Worm (Caenorhabditis elegans) whole organism, L4 larva: ENCODE measurements around the gene srsx-17.

Source experiments
- D1046.2 ChIP-seq: fragments of 200-800 bp; sonication (Bioruptor generic); IDR thresholded peaks from 2 replicates; pipeline ENCODE4 v1.3.6; 2022; ENCODE audit warnings: missing genetic modification characterization, missing compliant biosample characterization
- F37D6.2 ChIP-seq: sonication (generic microtip); optimal IDR thresholded peaks from 2 replicates; lab custom pipeline; 2016; ENCODE audit warnings: mild to moderate bottlenecking, missing genetic modification characterization, missing compliant biosample characterization
- F44E2.7 ChIP-seq: fragments of 200-800 bp; sonication (Bioruptor generic); IDR thresholded peaks from 2 replicates; pipeline ENCODE4 v2.1.2; 2022; ENCODE audit warnings: missing genetic modification characterization, missing compliant biosample characterization
- R02D3.7 ChIP-seq: fragments of 150-350 bp; sonication (generic microtip); optimal IDR thresholded peaks from 3 replicates; lab custom pipeline; 2014; ENCODE audit warnings: missing biosample characterization, missing genetic modification characterization
- Y75B8A.6 ChIP-seq: fragments of 200-800 bp; sonication (Bioruptor generic); IDR thresholded peaks from 2 replicates; pipeline ENCODE4 v1.3.6; 2022; ENCODE audit warnings: missing genetic modification reagents, missing genetic modification characterization, missing compliant biosample characterization
- ZK337.2 ChIP-seq: fragments of 200-800 bp; sonication (Bioruptor generic); IDR thresholded peaks from 2 replicates; pipeline ENCODE4 v1.3.6; 2022; ENCODE audit warnings: missing genetic modification reagents, missing genetic modification characterization, missing compliant biosample characterization
- aha-1 ChIP-seq: fragments of 150-350 bp; peaks from one replicate; lab custom pipeline; 2014; ENCODE audit warnings: missing biosample characterization, missing genetic modification characterization
- ceh-44 ChIP-seq: fragments of 200-800 bp; sonication (Bioruptor generic); IDR thresholded peaks from 2 replicates; pipeline ENCODE4 v1.3.6; 2022; ENCODE audit warnings: missing genetic modification reagents, missing genetic modification characterization, missing compliant biosample characterization
- ceh-62 ChIP-seq: sonication (generic microtip); optimal IDR thresholded peaks from 2 replicates; lab custom pipeline; 2017; ENCODE audit warnings: missing biosample characterization, missing genetic modification characterization
- ceh-82 ChIP-seq: sonication (generic microtip); optimal IDR thresholded peaks from 2 replicates; lab custom pipeline; 2017; ENCODE audit warnings: missing biosample characterization, missing genetic modification characterization
- ces-1 ChIP-seq: fragments of 150-350 bp; sonication (generic microtip); optimal IDR thresholded peaks from 4 replicates; lab custom pipeline; 2014; ENCODE audit warnings: missing biosample characterization, missing genetic modification reagents, missing genetic modification characterization
- ctbp-1 ChIP-seq: fragments of 200-800 bp; sonication (Bioruptor generic); IDR thresholded peaks from 2 replicates; pipeline ENCODE4 v1.3.6; 2022; ENCODE audit warnings: missing genetic modification reagents, missing genetic modification characterization, missing compliant biosample characterization
- daf-16 ChIP-seq, 3 experiments: sonication (generic microtip); optimal IDR thresholded peaks; 2 replicates each; lab custom pipeline; 2016 to 2017; ENCODE audit warnings: missing genetic modification characterization in 3 of 3, missing genetic modification reagents in 3 of 3, mild to moderate bottlenecking in 2 of 3, missing compliant biosample characterization in 2 of 3, missing biosample characterization in 1 of 3, moderate library complexity in 1 of 3
- daf-19 ChIP-seq: fragments of 200-800 bp; sonication (Bioruptor generic); conservative IDR thresholded peaks from 2 replicates; pipeline ENCODE4 v1.3.6; 2022; ENCODE audit warnings: missing genetic modification characterization, missing compliant biosample characterization
- dmd-8 ChIP-seq: fragments of 200-800 bp; sonication (Bioruptor generic); IDR thresholded peaks from 2 replicates; pipeline ENCODE4 v1.3.6; 2022; ENCODE audit warnings: missing genetic modification characterization, missing compliant biosample characterization
- dve-1 ChIP-seq: sonication (generic microtip); optimal IDR thresholded peaks from 2 replicates; lab custom pipeline; 2017; ENCODE audit warnings: antibody characterized with exemption, mild to moderate bottlenecking, missing genetic modification characterization, missing compliant biosample characterization; ENCODE audit not compliant: insufficient read depth
- egl-27 ChIP-seq: sonication (generic microtip); optimal IDR thresholded peaks from 3 replicates; lab custom pipeline; 2017; ENCODE audit warnings: missing biosample characterization, missing genetic modification reagents, missing genetic modification characterization
- egl-43 ChIP-seq: fragments of 200-800 bp; sonication (Bioruptor generic); IDR thresholded peaks from 2 replicates; pipeline ENCODE4 v1.3.6; 2022; ENCODE audit warnings: missing genetic modification reagents, missing genetic modification characterization, missing compliant biosample characterization
- fkh-10 ChIP-seq: fragments of 150-350 bp; optimal IDR thresholded peaks from 2 replicates; lab custom pipeline; 2014; ENCODE audit warnings: missing biosample characterization, missing genetic modification reagents, missing genetic modification characterization
- gei-8 ChIP-seq: fragments of 200-800 bp; sonication (Bioruptor generic); optimal IDR thresholded peaks from 2 replicates; lab custom pipeline; 2018; ENCODE audit warnings: mild to moderate bottlenecking, missing genetic modification characterization, missing compliant biosample characterization
- hif-1 ChIP-seq, 2 experiments: sonication (generic microtip); optimal IDR thresholded peaks; 2 replicates each; lab custom pipeline; 2016 to 2017; ENCODE audit warnings: missing compliant biosample characterization in 2 of 2, missing genetic modification characterization in 2 of 2, missing genetic modification reagents in 2 of 2, missing genotype in 2 of 2, mild to moderate bottlenecking in 1 of 2
- hlh-30 ChIP-seq: sonication (generic microtip); optimal IDR thresholded peaks from 2 replicates; lab custom pipeline; 2017; ENCODE audit warnings: antibody characterized with exemption, mild to moderate bottlenecking, missing genetic modification characterization, missing compliant biosample characterization; ENCODE audit not compliant: insufficient read depth
- hmg-1.1 ChIP-seq: fragments of 200-800 bp; sonication (Bioruptor generic); IDR thresholded peaks from 2 replicates; pipeline ENCODE4 v1.3.6; 2022; ENCODE audit warnings: missing genetic modification reagents, missing genetic modification characterization, missing compliant biosample characterization
- jun-1 ChIP-seq: fragments of 150-350 bp; optimal IDR thresholded peaks from 2 replicates; lab custom pipeline; 2014; ENCODE audit warnings: missing biosample characterization, missing genetic modification reagents, missing genetic modification characterization
- lim-7 ChIP-seq: fragments of 200-800 bp; sonication (Bioruptor generic); IDR thresholded peaks from 2 replicates; pipeline ENCODE4 v1.3.6; 2022; ENCODE audit warnings: missing genetic modification characterization, missing compliant biosample characterization
- lin-38 ChIP-seq: fragments of 200-800 bp; sonication (Bioruptor generic); IDR thresholded peaks from 2 replicates; pipeline ENCODE4 v1.3.6; 2022; ENCODE audit warnings: missing genetic modification reagents, missing genetic modification characterization, missing compliant biosample characterization
- madf-5 ChIP-seq, 2 experiments: fragments of 200-800 bp; sonication (Bioruptor generic); IDR thresholded peaks; 2 replicates each; pipeline ENCODE4 v1.3.6; 2022; ENCODE audit warnings: missing compliant biosample characterization in 2 of 2, missing genetic modification characterization in 2 of 2
- mxl-2 ChIP-seq: fragments of 200-800 bp; sonication (Bioruptor generic); conservative IDR thresholded peaks from 2 replicates; pipeline ENCODE4 v1.3.6; 2022; ENCODE audit warnings: missing genetic modification reagents, missing genetic modification characterization, missing compliant biosample characterization
- mxl-3 ChIP-seq: fragments of 200-800 bp; sonication (Bioruptor generic); optimal IDR thresholded peaks from 2 replicates; lab custom pipeline; 2018; ENCODE audit warnings: mild to moderate bottlenecking, missing genetic modification characterization, missing compliant biosample characterization
- nhr-237 ChIP-seq: sonication (generic microtip); optimal IDR thresholded peaks from 2 replicates; lab custom pipeline; 2017; ENCODE audit warnings: missing biosample characterization, missing genetic modification characterization
- nhr-41 ChIP-seq: fragments of 200-800 bp; sonication (Bioruptor generic); IDR thresholded peaks from 2 replicates; pipeline ENCODE4 v1.3.6; 2022; ENCODE audit warnings: missing genetic modification reagents, missing genetic modification characterization, missing compliant biosample characterization
- nhr-42 ChIP-seq: fragments of 200-800 bp; sonication (Bioruptor generic); IDR thresholded peaks from 2 replicates; pipeline ENCODE4 v1.3.6; 2022; ENCODE audit warnings: missing genetic modification characterization, missing compliant biosample characterization
- nhr-77 ChIP-seq: fragments of 150-350 bp; optimal IDR thresholded peaks from 2 replicates; lab custom pipeline; 2014; ENCODE audit warnings: missing biosample characterization, missing genetic modification characterization
- saeg-2 ChIP-seq: fragments of 200-800 bp; sonication (Bioruptor generic); IDR thresholded peaks from 2 replicates; pipeline ENCODE4 v1.3.6; 2022; ENCODE audit warnings: missing genetic modification reagents, missing genetic modification characterization, missing compliant biosample characterization
- snpc-4 ChIP-seq: fragments of 150-350 bp; optimal IDR thresholded peaks from 2 replicates; lab custom pipeline; 2014; ENCODE audit warnings: missing biosample characterization, missing genetic modification characterization
- spr-1 ChIP-seq: sonication (generic microtip); optimal IDR thresholded peaks from 2 replicates; lab custom pipeline; 2016; ENCODE audit warnings: mild to moderate bottlenecking, missing genetic modification characterization, missing compliant biosample characterization
- unc-39 ChIP-seq: sonication (generic microtip); optimal IDR thresholded peaks from 2 replicates; lab custom pipeline; 2017; ENCODE audit warnings: missing biosample characterization, missing genetic modification characterization
- unc-62 ChIP-seq, 3 experiments: fragments of 150-350 bp in 1 of 3; sonication (generic microtip); optimal IDR thresholded peaks in 2 of 3; peaks in 1 of 3; 1 replicate in 1 of 3; 2 replicates in 2 of 3; lab custom pipeline; 2014 to 2017; ENCODE audit warnings: missing biosample characterization in 3 of 3, missing genetic modification characterization in 3 of 3, missing genetic modification reagents in 3 of 3, missing genotype in 1 of 3
- vab-7 ChIP-seq: fragments of 200-800 bp; sonication (Bioruptor generic); IDR thresholded peaks from 2 replicates; pipeline ENCODE4 v1.3.6; 2022; ENCODE audit warnings: missing genetic modification reagents, missing genetic modification characterization, missing compliant biosample characterization
- zag-1 ChIP-seq: fragments of 150-350 bp; optimal IDR thresholded peaks from 2 replicates; lab custom pipeline; 2014; ENCODE audit warnings: missing biosample characterization, missing genetic modification characterization
- zip-2 ChIP-seq: fragments of 150-350 bp; optimal IDR thresholded peaks from 2 replicates; lab custom pipeline; 2014; ENCODE audit warnings: missing biosample characterization, missing genetic modification characterization
- ztf-11 ChIP-seq: fragments of 150-350 bp; optimal IDR thresholded peaks from 2 replicates; lab custom pipeline; 2014; ENCODE audit warnings: missing biosample characterization, missing genetic modification characterization

srsx-17 gene

ce11 chrV:5951133-5951532, 23.7 kb downstream of the srsx-17 start, which contains the start of gene M03F8.1:
Gene M03F8.1 (plus strand): TSS chrV:5951433.
- TF ChIP-seq lim-7 (GFP tag; lab: Robert Waterston, UW) = no peak
- TF ChIP-seq egl-43 (GFP tag; lab: Robert Waterston, UW) = no peak
- TF ChIP-seq fkh-10 (GFP tag; lab: Kevin White, UChicago) = no peak
- peak in 1 of 2 experiments; percentile 75 for TF ChIP-seq unc-62 (GFP tag; optimal IDR thresholded peaks at IDR 0.05 in 1 of 2; lab: Kevin White, UChicago)
- no peak for TF ChIP-seq unc-62 (tag; optimal IDR thresholded peaks at IDR 0.05; lab: Kevin White, UChicago)
- no peak for TF ChIP-seq D1046.2 (GFP tag; lab: Robert Waterston, UW)
- TF ChIP-seq hlh-30 = peak; percentile 51
- no peak for TF ChIP-seq dmd-8 (GFP tag; lab: Robert Waterston, UW)

DNA sequence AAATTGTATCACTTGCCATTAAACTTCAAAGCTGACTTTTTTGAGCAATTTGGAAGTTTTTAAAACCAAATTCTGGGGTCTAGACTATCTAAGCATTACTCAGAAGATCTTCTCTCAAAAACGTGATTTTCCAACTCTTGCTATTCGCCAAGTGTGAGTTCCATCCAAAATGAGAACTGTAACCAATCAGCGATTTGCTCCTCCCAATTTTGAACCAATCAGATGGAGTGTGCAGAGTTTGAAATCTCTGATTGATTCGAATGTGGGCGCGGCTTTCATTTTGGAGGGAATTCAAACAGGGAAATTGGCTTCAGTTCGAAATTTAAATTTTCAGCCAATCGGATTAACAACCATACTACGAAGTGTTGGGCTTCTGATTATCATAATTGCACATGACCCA, 25.6 kb downstream of the srsx-17 start:
- TF ChIP-seq ZK337.2 (GFP tag; lab: Robert Waterston, UW) (no peak), madf-5 (GFP tag; IDR thresholded peaks at IDR 0.05; lab: Robert Waterston, UW) (no peak), lin-38 (no peak), nhr-42 (GFP tag; lab: Robert Waterston, UW) (no peak), ceh-44 (GFP tag; lab: Robert Waterston, UW) (no peak)

ce11 chrV:5954747-5955146, 27.3 kb downstream of the srsx-17 start, which contains the start of gene M03F8.6:
Gene M03F8.6 (minus strand): TSS chrV:5954847.
- TF ChIP-seq aha-1 (peak; percentile 42), jun-1 (tag; lab: Kevin White, UChicago) (no peak), ZK337.2 (GFP tag; lab: Robert Waterston, UW) (no peak), vab-7 (GFP tag; lab: Robert Waterston, UW) (no peak), egl-27 (tag; lab: Kevin White, UChicago) (no peak), R02D3.7 (no peak), daf-16 (GFP tag; optimal IDR thresholded peaks at IDR 0.05; lab: Kevin White, UChicago) (no peak), daf-16 (tag; optimal IDR thresholded peaks at IDR 0.05; lab: Kevin White, UChicago) (no peak)

ce11 chrV:5955627-5956026, 28.2 kb downstream of the srsx-17 start:
- TF ChIP-seq unc-39 (no peak), mxl-2 (GFP tag; lab: Robert Waterston, UW) (no peak), daf-19 (GFP tag; lab: Robert Waterston, UW) (no peak), nhr-41 (no peak), F37D6.2 (tag; lab: Kevin White, UChicago) (no peak), gei-8 (GFP tag; lab: Kevin White, UChicago) (no peak), ceh-82 (tag; lab: Kevin White, UChicago) (no peak), nhr-77 (tag; lab: Kevin White, UChicago) (no peak), hif-1 (tag; optimal IDR thresholded peaks at IDR 0.05; lab: Kevin White, UChicago) (no peak), ceh-44 (GFP tag; lab: Robert Waterston, UW) (no peak), nhr-237 (tag; lab: Kevin White, UChicago) (no peak), ces-1 (peak; percentile 36), unc-62 (GFP tag; optimal IDR thresholded peaks at IDR 0.05 in 1 of 2; lab: Kevin White, UChicago) (peak in 1 of 2 experiments; percentile 5), unc-62 (tag; optimal IDR thresholded peaks at IDR 0.05; lab: Kevin White, UChicago) (no peak), ztf-11 (tag; lab: Kevin White, UChicago) (no peak)

DNA sequence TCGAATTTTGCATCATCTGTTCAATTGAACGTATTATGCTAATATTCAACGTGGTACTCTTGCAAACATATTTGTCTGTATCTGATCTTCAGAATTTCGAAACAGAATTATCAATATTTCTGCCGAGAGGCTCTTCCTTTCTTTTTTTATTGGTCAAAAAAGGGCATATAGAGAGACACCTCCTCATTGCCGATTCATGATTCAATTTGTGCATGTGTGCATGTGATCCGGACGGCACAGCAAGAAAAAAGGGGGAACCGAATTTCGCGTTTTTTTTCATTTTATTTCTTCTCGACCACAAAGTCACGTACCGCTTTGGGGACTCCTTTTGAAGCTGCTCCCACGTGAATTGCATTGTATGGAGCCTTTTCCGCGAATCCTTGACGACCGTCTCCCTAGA, 34.1 kb downstream of the srsx-17 start, which contains the start of gene mcp-1:
TSS of gene mcp-1 (plus strand) at position 292 of the 400 bp plus-strand sequence.
- no peak for TF ChIP-seq Y75B8A.6 (GFP tag; lab: Robert Waterston, UW)
- TF ChIP-seq aha-1 = no peak
- TF ChIP-seq daf-16 (GFP tag; optimal IDR thresholded peaks at IDR 0.05; lab: Kevin White, UChicago) = no peak
- no peak for TF ChIP-seq daf-16 (tag; optimal IDR thresholded peaks at IDR 0.05; lab: Kevin White, UChicago)
- no peak for TF ChIP-seq saeg-2
- TF ChIP-seq zag-1 (tag; lab: Kevin White, UChicago) = no peak
- TF ChIP-seq fkh-10 (GFP tag; lab: Kevin White, UChicago) = peak; percentile 81
- no peak for TF ChIP-seq spr-1 (tag; lab: Kevin White, UChicago)
- TF ChIP-seq zip-2 (tag; lab: Kevin White, UChicago) = no peak
- no peak for TF ChIP-seq madf-5 (GFP tag; IDR thresholded peaks at IDR 0.05; lab: Robert Waterston, UW)
- no peak for TF ChIP-seq snpc-4 (tag; lab: Kevin White, UChicago)
- no peak for TF ChIP-seq F44E2.7 (GFP tag; lab: Robert Waterston, UW)
- no peak for TF ChIP-seq mxl-3 (GFP tag; lab: Kevin White, UChicago)
- TF ChIP-seq hmg-1.1 (GFP tag; lab: Robert Waterston, UW) = 0 out of 2 replicates have a peak, but pooled peaks have one; percentile 7
- TF ChIP-seq ctbp-1 = peak; percentile 33; the same call in 1 of the 2 replicates
- no peak for TF ChIP-seq ceh-62
- peak; percentile 67 for TF ChIP-seq ces-1
- no peak for TF ChIP-seq nhr-41
- peak in 1 of 2 experiments; percentile 49 for TF ChIP-seq hif-1 (tag; optimal IDR thresholded peaks at IDR 0.05; lab: Kevin White, UChicago)
- no peak for TF ChIP-seq dve-1 (tag; lab: Kevin White, UChicago)
- TF ChIP-seq hlh-30 = peak; percentile 44
